Fruit fly (Drosophila melanogaster): ENCODE data around the gene alph.

Gene alph

DNA sequence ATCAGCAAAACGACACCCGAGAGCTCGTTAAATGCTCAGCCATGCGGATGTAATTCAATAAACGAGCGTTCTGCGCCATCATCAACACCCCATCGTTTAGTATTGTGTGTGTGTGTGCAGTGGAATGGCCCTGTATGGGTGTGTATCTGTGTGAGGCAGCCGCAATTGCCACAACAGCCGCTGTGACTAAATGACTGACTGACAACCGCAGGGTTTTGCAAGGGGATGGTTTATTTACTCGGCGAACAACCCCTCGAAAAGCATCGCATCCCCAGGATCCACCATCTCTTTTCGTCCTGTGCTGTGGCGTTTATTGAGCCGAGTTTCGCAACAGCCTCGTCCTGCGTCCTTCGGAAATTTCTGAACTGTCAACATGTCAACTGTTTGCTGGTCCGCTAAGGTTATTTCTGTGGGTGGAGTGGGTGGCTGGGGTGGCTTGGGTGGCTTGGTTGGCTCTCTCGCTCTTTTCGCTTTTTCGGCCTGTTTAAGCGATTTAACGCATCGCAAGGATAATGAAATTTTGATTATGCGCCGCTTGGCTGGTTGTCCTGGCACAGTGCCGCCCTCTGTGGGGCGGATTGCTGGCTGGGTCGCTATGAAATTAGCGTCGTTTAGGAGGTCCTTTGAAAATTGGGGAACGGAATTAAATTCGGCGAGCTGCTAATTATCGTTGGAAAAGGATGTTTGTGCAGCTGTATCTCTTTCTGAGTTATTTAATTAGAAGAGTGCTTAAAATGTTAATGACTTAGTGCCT lies 38.6 kb upstream of the alph start:
- no peak for TF ChIP-seq Aef1 (GFP tag; IDR thresholded peaks at IDR 0.05)
- TF ChIP-seq chinmo (GFP tag; IDR thresholded peaks at IDR 0.05; ENCODE audit: partially characterized antibody): 0 out of 4 replicates have a peak, but pooled peaks have one; percentile 9
- peak; percentile 64 for TF ChIP-seq Hey (tag; optimal IDR thresholded peaks at IDR 0.05)
- TF ChIP-seq CG4730 (GFP tag; IDR thresholded peaks at IDR 0.05): no peak
- no peak for TF ChIP-seq CG8359 (GFP tag; optimal IDR thresholded peaks at IDR 0.05; ENCODE audit: borderline replicate concordance)
- no peak for TF ChIP-seq Hand (GFP tag; optimal IDR thresholded peaks at IDR 0.05)
- TF ChIP-seq zen (tag; optimal IDR thresholded peaks at IDR 0.05): peak; percentile 42
- peak; percentile 81 for TF ChIP-seq Nf-YC (tag; optimal IDR thresholded peaks at IDR 0.05)
- no peak for TF ChIP-seq tna (GFP tag; IDR thresholded peaks at IDR 0.05; ENCODE audit: partially characterized antibody)
- 0 out of 3 replicates have a peak, but pooled peaks have one; percentile 33 for TF ChIP-seq CG14860 (GFP tag; IDR thresholded peaks at IDR 0.05; ENCODE audit: partially characterized antibody)
- peak; percentile 73 for TF ChIP-seq Deaf1 (tag; optimal IDR thresholded peaks at IDR 0.05)
- no peak for TF ChIP-seq CG11085 (GFP tag; IDR thresholded peaks at IDR 0.05)
- peak; percentile 58 for TF ChIP-seq gsb-n (tag; optimal IDR thresholded peaks at IDR 0.05)
- peak; percentile 96 for TF ChIP-seq abd-A (tag; optimal IDR thresholded peaks at IDR 0.05)
- peak; percentile 81 for TF ChIP-seq CTCF (GFP tag; optimal IDR thresholded peaks at IDR 0.05)
- no peak for TF ChIP-seq az2 (GFP tag; optimal IDR thresholded peaks at IDR 0.05)
- TF ChIP-seq cato (GFP tag; optimal IDR thresholded peaks at IDR 0.05; ENCODE audit: borderline replicate concordance): no peak
- TF ChIP-seq pros (GFP tag; optimal IDR thresholded peaks at IDR 0.05): peak; percentile 40
- peak; percentile 35 for TF ChIP-seq Med (GFP tag)
- no peak for TF ChIP-seq fu2 (GFP tag; optimal IDR thresholded peaks at IDR 0.05)
- TF ChIP-seq Nf-YB (GFP tag; optimal IDR thresholded peaks at IDR 0.05): peak; percentile 68
- peak; percentile 65 for TF ChIP-seq seq (GFP tag; IDR thresholded peaks at IDR 0.05)
- no peak for TF ChIP-seq Oaz (GFP tag; IDR thresholded peaks at IDR 0.05)
- TF ChIP-seq mirr (GFP tag; optimal IDR thresholded peaks at IDR 0.05): peak; percentile 40
- peak; percentile 57 for TF ChIP-seq run (tag; optimal IDR thresholded peaks at IDR 0.05)
- TF ChIP-seq Mad (GFP tag; optimal IDR thresholded peaks at IDR 0.05): no peak
- TF ChIP-seq CG32532 (GFP tag; IDR thresholded peaks at IDR 0.05): peak; percentile 17; the same call in 1 of the 2 replicates
- peak; percentile 72 for TF ChIP-seq cg (GFP tag; optimal IDR thresholded peaks at IDR 0.05)
- peak; percentile 68 for TF ChIP-seq nerfin-1 (tag; optimal IDR thresholded peaks at IDR 0.05)

DNA sequence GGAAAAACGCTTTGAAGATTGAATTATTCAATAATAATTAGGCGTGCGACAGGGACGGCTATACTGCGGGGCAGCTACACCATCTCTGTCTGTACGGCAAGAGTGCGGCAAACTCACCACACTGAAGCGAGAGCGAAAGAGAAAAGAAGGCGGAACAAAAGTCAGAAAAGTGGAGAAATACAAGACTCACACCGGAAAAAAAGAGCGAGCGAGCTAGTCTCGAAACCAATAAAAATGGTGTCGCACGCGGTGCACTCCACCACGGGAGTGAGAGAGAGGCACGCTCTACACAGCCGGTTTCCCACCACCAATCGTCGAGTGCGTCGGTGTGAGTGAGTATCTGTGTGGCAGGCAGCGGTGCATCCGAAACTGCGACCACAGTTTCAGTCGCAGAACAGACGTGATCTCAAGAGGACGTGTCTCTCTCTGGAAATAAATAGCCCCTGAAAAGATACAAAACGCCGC lies 35.6 kb upstream of the alph start, which contains the start of gene Dr:
Gene Dr, plus strand, starts transcription at position 384 of the 465 bp plus-strand sequence.
- TF ChIP-seq schlank (tag; optimal IDR thresholded peaks at IDR 0.05) (no peak), CG4282 (GFP tag; optimal IDR thresholded peaks at IDR 0.05) (no peak), ato (GFP tag; IDR thresholded peaks at IDR 0.05; ENCODE audit: partially characterized antibody) (0 out of 2 replicates have a peak, but pooled peaks have one; percentile 32), Opbp (GFP tag; IDR thresholded peaks at IDR 0.05; ENCODE audit: partially characterized antibody) (0 out of 3 replicates have a peak, but pooled peaks have one; percentile 51), gcm (GFP tag; optimal IDR thresholded peaks at IDR 0.05) (peak; percentile 21), tll (GFP tag; optimal IDR thresholded peaks at IDR 0.05) (peak; percentile 76 to 91), oc (tag; optimal IDR thresholded peaks at IDR 0.05) (peak; percentile 59), Lhr (GFP tag; optimal IDR thresholded peaks at IDR 0.05) (no peak), Neu2 (GFP tag; optimal IDR thresholded peaks at IDR 0.05; ENCODE audit: borderline replicate concordance) (no peak), nerfin-1 (tag; optimal IDR thresholded peaks at IDR 0.05) (peak; percentile 20), row (GFP tag; IDR thresholded peaks at IDR 0.05) (0 out of 3 replicates have a peak, but pooled peaks have one; percentile 9), CG6854 (GFP tag; optimal IDR thresholded peaks at IDR 0.05) (no peak), CG14860 (GFP tag; IDR thresholded peaks at IDR 0.05; ENCODE audit: partially characterized antibody) (no peak), otp (GFP tag; IDR thresholded peaks at IDR 0.05) (0 out of 3 replicates have a peak, but pooled peaks have one; percentile 4), wek (GFP tag; optimal IDR thresholded peaks at IDR 0.05) (no peak), CG2678 (tag; optimal IDR thresholded peaks at IDR 0.05) (no peak), CG4328 (GFP tag; optimal IDR thresholded peaks at IDR 0.05) (no peak), Side (GFP tag; optimal IDR thresholded peaks at IDR 0.05) (peak; percentile 30), Pdp1 (GFP tag; optimal IDR thresholded peaks at IDR 0.05) (peak in 1 of 2 experiments; percentile 79), Sry-β (GFP tag; optimal IDR thresholded peaks at IDR 0.05) (no peak), CoRest (tag; optimal IDR thresholded peaks at IDR 0.05) (peak; percentile 73)

Measured in whole organism, embryonic.